Fruit fly (Drosophila melanogaster) whole organism, pupa: ENCODE data around the gene Set1.

Experiments
- CG10348 ChIP-seq: fragments of 200-800 bp; sonication (Bioruptor generic); IDR thresholded peaks from 2 replicates; pipeline ENCODE4 v1.3.6; 2022; ENCODE audit warnings: missing biosample characterization, missing genetic modification characterization
- CG12605 ChIP-seq: fragments of 200-800 bp; sonication (Bioruptor generic); IDR thresholded peaks from 2 replicates; pipeline ENCODE4 v1.3.6; 2022; ENCODE audit warnings: missing biosample characterization, missing genetic modification characterization
- CG13204 ChIP-seq: fragments of 200-800 bp; sonication (Bioruptor generic); optimal IDR thresholded peaks from 2 replicates; lab custom pipeline; 2018; ENCODE audit warnings: missing biosample characterization, mild to moderate bottlenecking, missing genetic modification characterization, moderate library complexity
- CG14655 ChIP-seq: fragments of 200-800 bp; sonication (Bioruptor generic); optimal IDR thresholded peaks from 3 replicates; lab custom pipeline; 2017; ENCODE audit warnings: mild to moderate bottlenecking, missing biosample characterization, missing genetic modification reagents, missing genetic modification characterization
- CG15710 ChIP-seq: fragments of 200-800 bp; sonication (Bioruptor generic); optimal IDR thresholded peaks from 2 replicates; lab custom pipeline; 2018; ENCODE audit warnings: missing biosample characterization, mild to moderate bottlenecking, missing genetic modification characterization, moderate library complexity
- CG17806 ChIP-seq: fragments of 200-800 bp; sonication (Bioruptor generic); optimal IDR thresholded peaks from 2 replicates; lab custom pipeline; 2018; ENCODE audit warnings: missing biosample characterization, mild to moderate bottlenecking, missing genetic modification characterization, moderate library complexity
- CG32121 ChIP-seq: fragments of 200-800 bp; sonication (Bioruptor generic); IDR thresholded peaks from 2 replicates; pipeline ENCODE4 v1.3.6; 2022; ENCODE audit warnings: missing biosample characterization, missing genetic modification characterization
- CG34367 ChIP-seq: fragments of 200-800 bp; sonication (Bioruptor generic); optimal IDR thresholded peaks from 2 replicates; lab custom pipeline; 2018; ENCODE audit warnings: missing biosample characterization, mild to moderate bottlenecking, missing genetic modification characterization
- CG4496 ChIP-seq: fragments of 200-800 bp; sonication (Bioruptor generic); IDR thresholded peaks from 3 replicates; pipeline ENCODE4 v1.3.6; 2022; ENCODE audit warnings: missing biosample characterization, missing genetic modification characterization
- CG8159 ChIP-seq: fragments of 200-800 bp; sonication (Bioruptor generic); optimal IDR thresholded peaks from 3 replicates; lab custom pipeline; 2018; ENCODE audit warnings: missing biosample characterization, mild to moderate bottlenecking, missing genetic modification characterization, moderate library complexity
- CG8301 ChIP-seq: fragments of 200-800 bp; sonication (Bioruptor generic); optimal IDR thresholded peaks from 2 replicates; lab custom pipeline; 2018; ENCODE audit warnings: missing biosample characterization, mild to moderate bottlenecking, missing genetic modification characterization
- CG9948 ChIP-seq: fragments of 200-800 bp; sonication (Bioruptor generic); optimal IDR thresholded peaks from 2 replicates; lab custom pipeline; 2018; ENCODE audit warnings: missing biosample characterization, mild to moderate bottlenecking, missing genetic modification characterization, moderate library complexity
- D1 ChIP-seq: fragments of 200-800 bp; sonication (Bioruptor generic); optimal IDR thresholded peaks from 2 replicates; lab custom pipeline; 2018; ENCODE audit warnings: missing biosample characterization, mild to moderate bottlenecking, missing genetic modification characterization, moderate library complexity
- EcR ChIP-seq: fragments of 200-800 bp; sonication (Bioruptor generic); optimal IDR thresholded peaks from 3 replicates; lab custom pipeline; 2019; ENCODE audit warnings: missing biosample characterization, missing genetic modification characterization, mild to moderate bottlenecking, moderate library complexity, missing genetic modification reagents
- Ets98B ChIP-seq: fragments of 200-800 bp; sonication (Bioruptor generic); IDR thresholded peaks from 2 replicates; pipeline ENCODE4 v1.3.6; 2022; ENCODE audit warnings: missing biosample characterization, missing genetic modification characterization
- Pif1A ChIP-seq: fragments of 200-800 bp; sonication (Bioruptor generic); optimal IDR thresholded peaks from 3 replicates; lab custom pipeline; 2016; ENCODE audit warnings: missing biosample characterization, missing genetic modification characterization
- Pif1B ChIP-seq: fragments of 200-800 bp; sonication (Bioruptor generic); optimal IDR thresholded peaks from 3 replicates; lab custom pipeline; 2016; ENCODE audit warnings: missing biosample characterization, missing genetic modification characterization
- Snoo ChIP-seq: fragments of 200-800 bp; sonication (Bioruptor generic); optimal IDR thresholded peaks from 3 replicates; lab custom pipeline; 2017; ENCODE audit warnings: missing biosample characterization, mild to moderate bottlenecking, missing genetic modification characterization, inconsistent platforms
- fd96Ca ChIP-seq: fragments of 200-800 bp; sonication (Bioruptor generic); IDR thresholded peaks from 3 replicates; pipeline ENCODE4 v1.3.6; 2022; ENCODE audit warnings: missing biosample characterization, missing genetic modification characterization
- gl ChIP-seq: fragments of 200-800 bp; sonication (Bioruptor generic); optimal IDR thresholded peaks from 2 replicates; lab custom pipeline; 2018; ENCODE audit warnings: missing biosample characterization, mild to moderate bottlenecking, missing genetic modification characterization
- rn ChIP-seq: fragments of 200-800 bp; sonication (Bioruptor generic); IDR thresholded peaks from 2 replicates; pipeline ENCODE4 v1.3.6; 2022; ENCODE audit warnings: missing biosample characterization, missing genetic modification characterization

The Set1 gene

dm6 chr3L:25107294-25107693 lies at the start of gene Set1:
TSS of gene Set1 (plus strand) at chr3L:25107594.
- TF ChIP-seq CG17806 (no peak), CG8301 (tag; lab: Kevin White, UChicago) (no peak), gl (tag; lab: Kevin White, UChicago) (no peak), CG8159 (tag; lab: Kevin White, UChicago) (no peak), CG9948 (no peak), Pif1B (GFP tag; lab: Kevin White, UChicago) (no peak), Snoo (tag; lab: Kevin White, UChicago) (no peak), CG32121 (GFP tag; lab: Robert Waterston, UW) (no peak), CG10348 (GFP tag; lab: Robert Waterston, UW) (no peak), D1 (tag; lab: Kevin White, UChicago) (no peak), fd96Ca (GFP tag; lab: Robert Waterston, UW) (no peak), CG15710 (tag; lab: Kevin White, UChicago) (no peak), Pif1A (GFP tag; lab: Kevin White, UChicago) (no peak), CG14655 (GFP tag; lab: Kevin White, UChicago) (no peak), CG13204 (GFP tag; lab: Kevin White, UChicago) (no peak), CG4496 (GFP tag; lab: Robert Waterston, UW) (no peak)
- TF ChIP-seq, all 21 proteins: peak for 0

dm6 chr3L:25107768-25108167 lies 374 bp downstream of the Set1 start:
- no peak for TF ChIP-seq D1 (tag; lab: Kevin White, UChicago)
- TF ChIP-seq CG13204 (GFP tag; lab: Kevin White, UChicago), result no peak
- no peak for TF ChIP-seq Pif1B (GFP tag; lab: Kevin White, UChicago)
- no peak for TF ChIP-seq Ets98B (GFP tag; lab: Robert Waterston, UW)
- TF ChIP-seq CG17806, result no peak

dm6 chr3L:25108721-25109120 lies 1.3 kb downstream of the Set1 start:
- TF ChIP-seq CG12605 (GFP tag; lab: Robert Waterston, UW) (no peak), EcR (GFP tag; lab: Kevin White, UChicago) (no peak), CG8159 (tag; lab: Kevin White, UChicago) (peak; percentile 27)

- no peak for TF ChIP-seq CG10348 (GFP tag; lab: Robert Waterston, UW)
- no peak for TF ChIP-seq CG8301 (tag; lab: Kevin White, UChicago)
- TF ChIP-seq EcR (GFP tag; lab: Kevin White, UChicago), result no peak
- no peak for TF ChIP-seq gl (tag; lab: Kevin White, UChicago)
- peak; percentile 34 for TF ChIP-seq CG34367 (tag; lab: Kevin White, UChicago)
- peak; percentile 21 for TF ChIP-seq CG8159 (tag; lab: Kevin White, UChicago)
- TF ChIP-seq Pif1B (GFP tag; lab: Kevin White, UChicago), result no peak
- TF ChIP-seq Ets98B (GFP tag; lab: Robert Waterston, UW), result no peak
- no peak for TF ChIP-seq CG17806
- no peak for TF ChIP-seq CG13204 (GFP tag; lab: Kevin White, UChicago)
- no peak for TF ChIP-seq CG32121 (GFP tag; lab: Robert Waterston, UW)
- no peak for TF ChIP-seq fd96Ca (GFP tag; lab: Robert Waterston, UW)
- TF ChIP-seq CG15710 (tag; lab: Kevin White, UChicago), result peak; percentile 27
- TF ChIP-seq CG12605 (GFP tag; lab: Robert Waterston, UW), result no peak
- no peak for TF ChIP-seq Pif1A (GFP tag; lab: Kevin White, UChicago)
- no peak for TF ChIP-seq rn (GFP tag; lab: Robert Waterston, UW)
- TF ChIP-seq CG4496 (GFP tag; lab: Robert Waterston, UW), result no peak
- TF ChIP-seq D1 (tag; lab: Kevin White, UChicago), result peak; percentile 0
- peak; percentile 10 for TF ChIP-seq CG14655 (GFP tag; lab: Kevin White, UChicago)
- no peak for TF ChIP-seq CG9948
- no peak for TF ChIP-seq Snoo (tag; lab: Kevin White, UChicago)
- TF ChIP-seq, all 21 proteins: peak for 5
Measured at dm6 chr3L:25115899-25116298, 8.5 kb downstream of the Set1 start, which contains the start of gene MED21. TSS of gene MED21 (minus strand) at chr3L:25115946.

dm6 chr3L:25120499-25121101 lies 13.2 kb downstream of the Set1 start, which contains the start of gene UQCR-11:
TSS of gene UQCR-11 (plus strand) at chr3L:25120709.
- TF ChIP-seq Snoo (tag; lab: Kevin White, UChicago) (no peak), CG8159 (tag; lab: Kevin White, UChicago) (peak; percentile 30), CG14655 (GFP tag; lab: Kevin White, UChicago) (peak; percentile 1)

dm6 chr3L:25121183-25121860 lies 13.9 kb downstream of the Set1 start:
- no peak for TF ChIP-seq CG17806
- no peak for TF ChIP-seq CG4496 (GFP tag; lab: Robert Waterston, UW)
- no peak for TF ChIP-seq fd96Ca (GFP tag; lab: Robert Waterston, UW)
- TF ChIP-seq CG32121 (GFP tag; lab: Robert Waterston, UW), result no peak
- TF ChIP-seq Pif1A (GFP tag; lab: Kevin White, UChicago), result no peak
- TF ChIP-seq CG8159 (tag; lab: Kevin White, UChicago), result no peak
- no peak for TF ChIP-seq gl (tag; lab: Kevin White, UChicago)
- TF ChIP-seq CG15710 (tag; lab: Kevin White, UChicago), result no peak
- no peak for TF ChIP-seq Ets98B (GFP tag; lab: Robert Waterston, UW)
